Fruit fly (Drosophila melanogaster) whole organism, embryonic: ENCODE measurements around the gene raptor.

Experiments used
- Ada2b ChIP-seq: fragments of 200-800 bp; sonication (Bioruptor generic); IDR thresholded peaks from 2 replicates; pipeline ENCODE4 v1.3.6; 2022; ENCODE audit warnings: missing biosample characterization, missing genetic modification characterization
- Awh ChIP-seq: fragments of 200-800 bp; sonication (Bioruptor generic); IDR thresholded peaks from 2 replicates; pipeline ENCODE4, ENCODE4 v1.3.6; 2022; ENCODE audit warnings: missing biosample characterization, missing genetic modification characterization
- BEAF-32 ChIP-seq: fragments of 200-800 bp; sonication (Bioruptor generic); optimal IDR thresholded peaks from 3 replicates; lab custom pipeline; 2017; ENCODE audit warnings: missing biosample characterization, missing genetic modification characterization, mild to moderate bottlenecking, moderate library complexity, missing genetic modification reagents
- Bgb ChIP-seq: fragments of 200-800 bp; sonication (Bioruptor generic); IDR thresholded peaks from 2 replicates; pipeline ENCODE4 v1.3.6; 2022; ENCODE audit warnings: missing biosample characterization, missing genetic modification characterization; ENCODE audit not compliant: partially characterized antibody
- CG10431 ChIP-seq: fragments of 200-800 bp; sonication (Bioruptor generic); optimal IDR thresholded peaks from 3 replicates; lab custom pipeline; 2018; ENCODE audit warnings: missing biosample characterization, mild to moderate bottlenecking, missing genetic modification characterization
- CG11093 ChIP-seq: fragments of 200-800 bp; sonication (Bioruptor generic); IDR thresholded peaks from 3 replicates; pipeline ENCODE4 v1.3.6; 2022; ENCODE audit warnings: missing biosample characterization, missing genetic modification characterization
- CG11560 ChIP-seq: fragments of 200-800 bp; sonication (Bioruptor generic); IDR thresholded peaks from 3 replicates; pipeline ENCODE4 v1.3.6; 2022; ENCODE audit warnings: missing biosample characterization, missing genetic modification characterization
- CG1233 ChIP-seq: fragments of 200-800 bp; sonication (Bioruptor generic); optimal IDR thresholded peaks from 4 replicates; lab custom pipeline; 2018; ENCODE audit warnings: missing biosample characterization, mild to moderate bottlenecking, missing genetic modification characterization
- CG13424 ChIP-seq: fragments of 200-800 bp; sonication (Bioruptor generic); optimal IDR thresholded peaks from 2 replicates; lab custom pipeline; 2019; ENCODE audit warnings: missing biosample characterization, mild to moderate bottlenecking, missing genetic modification characterization, moderate library complexity
- CG14014 ChIP-seq: fragments of 200-800 bp; sonication (Bioruptor generic); IDR thresholded peaks from 2 replicates; pipeline ENCODE4 v1.3.6; 2022; ENCODE audit warnings: missing biosample characterization, missing genetic modification characterization
- CG30403 ChIP-seq: fragments of 200-800 bp; sonication (Bioruptor generic); optimal IDR thresholded peaks from 3 replicates; lab custom pipeline; 2016; ENCODE audit warnings: missing biosample characterization, missing genetic modification characterization
- CG31388 ChIP-seq: fragments of 200-800 bp; sonication (Bioruptor generic); optimal IDR thresholded peaks from 2 replicates; lab custom pipeline; 2016; ENCODE audit warnings: missing biosample characterization, missing genetic modification characterization
- CG3726 ChIP-seq: fragments of 200-800 bp; sonication (Bioruptor generic); IDR thresholded peaks from 3 replicates; pipeline ENCODE4, ENCODE4 v1.3.6; 2022; ENCODE audit warnings: missing biosample characterization, missing genetic modification characterization
- CG42726 ChIP-seq: fragments of 200-800 bp; sonication (Bioruptor generic); IDR thresholded peaks from 2 replicates; pipeline ENCODE4 v1.3.6; 2022; ENCODE audit warnings: missing biosample characterization, missing genetic modification characterization; ENCODE audit not compliant: partially characterized antibody
- CG6689 ChIP-seq: fragments of 200-800 bp; sonication (Bioruptor generic); IDR thresholded peaks from 2 replicates; pipeline ENCODE4 v1.3.6; 2022; ENCODE audit warnings: missing biosample characterization, missing genetic modification characterization
- CG7357 ChIP-seq: fragments of 200-800 bp; sonication (Bioruptor generic); IDR thresholded peaks from 3 replicates; pipeline ENCODE4 v1.3.6; 2022; ENCODE audit warnings: missing biosample characterization, missing genetic modification characterization
- CG7372 ChIP-seq: fragments of 200-800 bp; sonication (Bioruptor generic); IDR thresholded peaks from 2 replicates; pipeline ENCODE4 v1.3.6; 2022; ENCODE audit warnings: missing biosample characterization, missing genetic modification characterization
- CG7556 ChIP-seq: fragments of 200-800 bp; sonication (Bioruptor generic); optimal IDR thresholded peaks from 2 replicates; lab custom pipeline; 2017; ENCODE audit warnings: missing biosample characterization, mild to moderate bottlenecking, missing genetic modification characterization
- CG8944 ChIP-seq: fragments of 200-800 bp; sonication (Bioruptor generic); optimal IDR thresholded peaks from 3 replicates; lab custom pipeline; 2016; ENCODE audit warnings: missing biosample characterization, missing genetic modification characterization
- CG9437 ChIP-seq: fragments of 200-800 bp; sonication (Bioruptor generic); optimal IDR thresholded peaks from 2 replicates; lab custom pipeline; 2018; ENCODE audit warnings: missing biosample characterization, mild to moderate bottlenecking, missing genetic modification characterization
- Chrac-16 ChIP-seq: fragments of 200-800 bp; sonication (Bioruptor generic); optimal IDR thresholded peaks from 3 replicates; lab custom pipeline; 2016; ENCODE audit warnings: missing biosample characterization, missing genetic modification characterization
- CoRest ChIP-seq: fragments of 200-800 bp; sonication (Bioruptor generic); optimal IDR thresholded peaks from 3 replicates; lab custom pipeline; 2018; ENCODE audit warnings: missing biosample characterization, mild to moderate bottlenecking, missing genetic modification characterization, moderate library complexity
- Doc2 ChIP-seq: fragments of 200-800 bp; sonication (Bioruptor generic); IDR thresholded peaks from 2 replicates; pipeline ENCODE4 v1.3.6; 2022; ENCODE audit warnings: missing biosample characterization, missing genetic modification characterization
- Eip74EF ChIP-seq, 2 experiments: fragments of 200-800 bp in 1 of 2; fragments of >200 bp in 1 of 2; sonication (Bioruptor generic) in 1 of 2; optimal IDR thresholded peaks; 2 replicates each; lab custom pipeline; 2017 to 2019; ENCODE audit warnings: missing biosample characterization in 2 of 2, missing genetic modification characterization in 2 of 2, mild to moderate bottlenecking in 1 of 2, moderate library complexity in 1 of 2
- H2.0 ChIP-seq: fragments of 200-800 bp; sonication (Bioruptor generic); IDR thresholded peaks from 2 replicates; pipeline ENCODE4 v1.3.6; 2022; ENCODE audit warnings: missing biosample characterization, missing genetic modification characterization
- HLH4C ChIP-seq: fragments of 200-800 bp; sonication (Bioruptor generic); IDR thresholded peaks from 3 replicates; pipeline ENCODE4 v1.3.6; 2022; ENCODE audit warnings: missing biosample characterization, missing genetic modification characterization; ENCODE audit not compliant: partially characterized antibody
- Hr3 ChIP-seq: fragments of 200-800 bp; sonication (Bioruptor generic); optimal IDR thresholded peaks from 3 replicates; lab custom pipeline; 2016; ENCODE audit warnings: missing biosample characterization, missing genetic modification characterization
- Nf-YC ChIP-seq: fragments of 200-800 bp; optimal IDR thresholded peaks from 3 replicates; lab custom pipeline; 2019; ENCODE audit warnings: missing biosample characterization, mild to moderate bottlenecking, missing genetic modification characterization, moderate library complexity
- Opbp ChIP-seq: fragments of 200-800 bp; sonication (Bioruptor generic); IDR thresholded peaks from 3 replicates; pipeline ENCODE4 v1.3.6; 2022; ENCODE audit warnings: missing biosample characterization, missing genetic modification characterization; ENCODE audit not compliant: partially characterized antibody
- Pdp1 ChIP-seq, 2 experiments: fragments of 200-800 bp; sonication (Bioruptor generic); optimal IDR thresholded peaks; 3 replicates each; lab custom pipeline; 2016; ENCODE audit warnings: missing biosample characterization in 2 of 2, missing genetic modification characterization in 2 of 2, mild to moderate bottlenecking in 1 of 2, moderate library complexity in 1 of 2
- Sin3A ChIP-seq: fragments of >200 bp; optimal IDR thresholded peaks from 2 replicates; lab custom pipeline; 2018
- ara ChIP-seq: fragments of 200-800 bp; sonication (Bioruptor generic); IDR thresholded peaks from 2 replicates; pipeline ENCODE4 v1.3.6; 2022; ENCODE audit warnings: missing biosample characterization, missing genetic modification characterization
- br ChIP-seq: fragments of >200 bp; optimal IDR thresholded peaks from 2 replicates; lab custom pipeline; 2017
- btn ChIP-seq: fragments of 200-800 bp; sonication (Bioruptor generic); optimal IDR thresholded peaks from 2 replicates; lab custom pipeline; 2016; ENCODE audit warnings: missing biosample characterization, missing genetic modification characterization
- cg ChIP-seq: fragments of 200-800 bp; sonication (Bioruptor generic); optimal IDR thresholded peaks from 3 replicates; lab custom pipeline; 2019; ENCODE audit warnings: missing biosample characterization, mild to moderate bottlenecking, missing genetic modification characterization, moderate library complexity
- crp ChIP-seq, 2 experiments: fragments of 200-800 bp; sonication (Bioruptor generic); optimal IDR thresholded peaks; 2 replicates in 1 of 2; 3 replicates in 1 of 2; lab custom pipeline; 2017; ENCODE audit warnings: missing biosample characterization in 2 of 2, missing genetic modification characterization in 2 of 2, mild to moderate bottlenecking in 1 of 2, moderate library complexity in 1 of 2
- cwo ChIP-seq: fragments of 200-800 bp; sonication (Bioruptor generic); optimal IDR thresholded peaks from 3 replicates; lab custom pipeline; 2017; ENCODE audit warnings: missing biosample characterization, missing genetic modification characterization, mild to moderate bottlenecking, moderate library complexity, missing genetic modification reagents
- dan ChIP-seq: fragments of 200-800 bp; sonication (Bioruptor generic); IDR thresholded peaks from 2 replicates; pipeline ENCODE4 v1.3.6; 2022; ENCODE audit warnings: missing biosample characterization, missing genetic modification characterization
- danr ChIP-seq: fragments of 200-800 bp; sonication (Bioruptor generic); IDR thresholded peaks from 2 replicates; pipeline ENCODE4 v1.3.6; 2022; ENCODE audit warnings: missing biosample characterization, missing genetic modification characterization
- emc ChIP-seq: fragments of 200-800 bp; sonication (Bioruptor generic); optimal IDR thresholded peaks from 2 replicates; lab custom pipeline; 2016; ENCODE audit warnings: missing biosample characterization, missing genetic modification characterization
- fd102C ChIP-seq: fragments of 200-800 bp; sonication (Bioruptor generic); optimal IDR thresholded peaks from 2 replicates; lab custom pipeline; 2018; ENCODE audit warnings: missing biosample characterization, mild to moderate bottlenecking, missing genetic modification characterization, moderate library complexity
- fd64A ChIP-seq: fragments of 200-800 bp; sonication (Bioruptor generic); optimal IDR thresholded peaks from 3 replicates; lab custom pipeline; 2018; ENCODE audit warnings: missing biosample characterization, mild to moderate bottlenecking, missing genetic modification characterization
- gce ChIP-seq: fragments of 200-800 bp; sonication (Bioruptor generic); IDR thresholded peaks from 3 replicates; pipeline ENCODE4 v1.3.6; 2022; ENCODE audit warnings: missing biosample characterization, missing genetic modification characterization
- insv ChIP-seq, 2 experiments: fragments of 200-800 bp; sonication (Bioruptor generic); optimal IDR thresholded peaks; 3 replicates each; lab custom pipeline; 2016 to 2018; ENCODE audit warnings: missing biosample characterization in 2 of 2, missing genetic modification characterization in 2 of 2
- ken ChIP-seq: fragments of 200-800 bp; sonication (Bioruptor generic); IDR thresholded peaks from 3 replicates; pipeline ENCODE4 v1.3.6; 2022; ENCODE audit warnings: missing biosample characterization, missing genetic modification characterization
- lab ChIP-seq: fragments of 200-800 bp; sonication (Bioruptor generic); optimal IDR thresholded peaks from 3 replicates; lab custom pipeline; 2017; ENCODE audit warnings: missing biosample characterization, missing genetic modification characterization, mild to moderate bottlenecking, moderate library complexity, missing genetic modification reagents
- lola ChIP-seq, 3 experiments: fragments of >200 bp in 2 of 3; fragments of 200-800 bp in 1 of 3; sonication (Bioruptor generic) in 1 of 3; optimal IDR thresholded peaks; 2 replicates each; lab custom pipeline; 2017 to 2019; ENCODE audit warnings: missing biosample characterization in 3 of 3, missing genetic modification characterization in 3 of 3, mild to moderate bottlenecking in 1 of 3, moderate library complexity in 1 of 3
- odd ChIP-seq: fragments of 200-800 bp; sonication (Bioruptor generic); optimal IDR thresholded peaks from 2 replicates; lab custom pipeline; 2017; ENCODE audit warnings: missing biosample characterization, mild to moderate bottlenecking, missing genetic modification characterization
- ro ChIP-seq: fragments of 200-800 bp; sonication (Bioruptor generic); IDR thresholded peaks from 2 replicates; pipeline ENCODE4 v1.3.6; 2022; ENCODE audit warnings: missing biosample characterization, missing genetic modification characterization
- shn ChIP-seq: fragments of 200-800 bp; sonication (Bioruptor generic); optimal IDR thresholded peaks from 3 replicates; lab custom pipeline; 2016; ENCODE audit warnings: missing biosample characterization, missing genetic modification characterization
- sqz ChIP-seq: fragments of 200-800 bp; sonication (Bioruptor generic); optimal IDR thresholded peaks from 3 replicates; lab custom pipeline; 2018; ENCODE audit warnings: missing biosample characterization, mild to moderate bottlenecking, missing genetic modification characterization
- trh ChIP-seq: fragments of 200-800 bp; sonication (Bioruptor generic); optimal IDR thresholded peaks from 2 replicates; lab custom pipeline; 2016; ENCODE audit warnings: missing biosample characterization, missing genetic modification characterization

The raptor gene

dm6 chrX:6092235-6092634 is 2.2 kb upstream of the raptor start (continued):
- TF ChIP-seq Opbp (GFP tag; lab: Robert Waterston, UW) (no peak), btn (GFP tag; lab: Kevin White, UChicago) (no peak), CG6689 (GFP tag; lab: Robert Waterston, UW) (no peak), CG7556 (peak; percentile 27), Awh (GFP tag; lab: Robert Waterston, UW) (no peak), lola (GFP tag; optimal IDR thresholded peaks at IDR 0.05; lab: Kevin White, UChicago) (no peak), dan (no peak), CG31388 (no peak), CG3726 (no peak), Doc2 (GFP tag; lab: Robert Waterston, UW) (no peak), odd (GFP tag; lab: Kevin White, UChicago) (no peak), CG8944 (GFP tag; lab: Kevin White, UChicago) (no peak), CoRest (tag; lab: Kevin White, UChicago) (peak; percentile 10), CG9437 (GFP tag; lab: Kevin White, UChicago) (peak; percentile 23), CG14014 (GFP tag; lab: Robert Waterston, UW) (no peak), CG10431 (GFP tag; lab: Kevin White, UChicago) (no peak), ro (GFP tag; lab: Robert Waterston, UW) (no peak), HLH4C (GFP tag; lab: Robert Waterston, UW) (no peak), danr (no peak), gce (no peak), CG30403 (GFP tag; lab: Kevin White, UChicago) (peak; percentile 31), ara (GFP tag; lab: Robert Waterston, UW) (no peak), cg (GFP tag; lab: Kevin White, UChicago) (no peak), CG1233 (peak; percentile 16), Eip74EF (GFP tag; optimal IDR thresholded peaks at IDR 0.05; lab: Kevin White, UChicago) (peak in 1 of 2 experiments; percentile 7), Bgb (GFP tag; lab: Robert Waterston, UW) (no peak), Ada2b (no peak), fd64A (no peak), emc (no peak), Nf-YC (tag; lab: Kevin White, UChicago) (no peak), br (lab: Kevin White, UChicago) (no peak), crp (GFP tag; optimal IDR thresholded peaks at IDR 0.05; lab: Kevin White, UChicago) (no peak), cwo (GFP tag; lab: Kevin White, UChicago) (no peak), trh (GFP tag; lab: Kevin White, UChicago) (no peak), BEAF-32 (GFP tag; lab: Kevin White, UChicago) (no peak), lab (GFP tag; lab: Kevin White, UChicago) (no peak), Sin3A (lab: Kevin White, UChicago) (no peak), Pdp1 (GFP tag; optimal IDR thresholded peaks at IDR 0.05; lab: Kevin White, UChicago) (peak in 1 of 2 experiments; percentile 16), CG7357 (GFP tag; lab: Robert Waterston, UW) (0 out of 3 replicates have a peak, but pooled peaks have one; percentile 24), Hr3 (GFP tag; lab: Kevin White, UChicago) (peak; percentile 3), H2.0 (GFP tag; lab: Robert Waterston, UW) (no peak), ken (GFP tag; lab: Robert Waterston, UW) (no peak), fd102C (GFP tag; lab: Kevin White, UChicago) (no peak), sqz (no peak), CG42726 (no peak), CG13424 (tag; lab: Kevin White, UChicago) (peak; percentile 23), CG11560 (tag; lab: Robert Waterston, UW) (no peak), CG11093 (GFP tag; lab: Robert Waterston, UW) (no peak), insv (GFP tag; optimal IDR thresholded peaks at IDR 0.05; lab: Kevin White, UChicago) (no peak), CG7372 (GFP tag; lab: Robert Waterston, UW) (no peak), shn (GFP tag; lab: Kevin White, UChicago) (no peak), Chrac-16 (GFP tag; lab: Kevin White, UChicago) (no peak)
